Fruit fly (Drosophila melanogaster): Measurements from ENCODE around the gene CG9121.

CG9121 gene

dm6 chr2L:5009306-5010030, 41.4 kb downstream of the CG9121 start, which contains the start of gene Rtnl1 (continued):
- peak; percentile 100 for TF ChIP-seq ewg (GFP tag; optimal IDR thresholded peaks at IDR 0.05)
- TF ChIP-seq phol (tag; optimal IDR thresholded peaks at IDR 0.05) = peak; percentile 81
- no peak for TF ChIP-seq Trl (optimal IDR thresholded peaks at IDR 0.05)
- TF ChIP-seq Trl (GFP tag; optimal IDR thresholded peaks at IDR 0.05) = peak; percentile 22
- no peak for TF ChIP-seq CG17385 (GFP tag; optimal IDR thresholded peaks at IDR 0.05)
- peak; percentile 95 for TF ChIP-seq Opbp (GFP tag; IDR thresholded peaks at IDR 0.05; ENCODE audit: partially characterized antibody)
- peak; percentile 90 for TF ChIP-seq bbx (GFP tag; IDR thresholded peaks at IDR 0.05; ENCODE audit: partially characterized antibody)
- peak; percentile 50; the same call in 1 of the 2 replicates for TF ChIP-seq Rfx (GFP tag; IDR thresholded peaks at IDR 0.05)
- TF ChIP-seq ci (GFP tag; IDR thresholded peaks at IDR 0.05) = peak; percentile 57; the same call in 2 of the 3 replicates
- TF ChIP-seq CG3065 (GFP tag; optimal IDR thresholded peaks at IDR 0.05) = no peak
- peak; percentile 46 for TF ChIP-seq CG12744 (GFP tag; optimal IDR thresholded peaks at IDR 0.05)
- TF ChIP-seq CG10462 (GFP tag; optimal IDR thresholded peaks at IDR 0.05) = no peak
- TF ChIP-seq psq (GFP tag; optimal IDR thresholded peaks at IDR 0.05) = no peak
- TF ChIP-seq gro (GFP tag; optimal IDR thresholded peaks at IDR 0.05) = peak; percentile 84
- TF ChIP-seq chif (GFP tag; optimal IDR thresholded peaks at IDR 0.05) = peak in 1 of 2 experiments; percentile 35
- TF ChIP-seq odd (GFP tag; optimal IDR thresholded peaks at IDR 0.05) = no peak
- no peak for TF ChIP-seq ac (GFP tag; optimal IDR thresholded peaks at IDR 0.05)
- TF ChIP-seq CG8924 (tag; optimal IDR thresholded peaks at IDR 0.05) = peak; percentile 20
- TF ChIP-seq CG17361 (GFP tag; IDR thresholded peaks at IDR 0.05) = peak; percentile 50; the same call in 1 of the 3 replicates
- peak; percentile 9 for TF ChIP-seq salm (tag; optimal IDR thresholded peaks at IDR 0.05)
- peak; percentile 32 for TF ChIP-seq mam (GFP tag; optimal IDR thresholded peaks at IDR 0.05)
- no peak for TF ChIP-seq fu2 (GFP tag; optimal IDR thresholded peaks at IDR 0.05)
- TF ChIP-seq MESR4 (GFP tag; optimal IDR thresholded peaks at IDR 0.05) = peak; percentile 77
- peak; percentile 9 for TF ChIP-seq zen (tag; optimal IDR thresholded peaks at IDR 0.05)
- no peak for TF ChIP-seq CG31388 (GFP tag; optimal IDR thresholded peaks at IDR 0.05)
- TF ChIP-seq Hand (GFP tag; optimal IDR thresholded peaks at IDR 0.05) = no peak
- no peak for TF ChIP-seq CG7839 (tag; optimal IDR thresholded peaks at IDR 0.05)
- peak; percentile 40 for TF ChIP-seq CG9609 (GFP tag; optimal IDR thresholded peaks at IDR 0.05)
- no peak for TF ChIP-seq sqz (GFP tag; optimal IDR thresholded peaks at IDR 0.05)
- peak; percentile 3 to 15 for TF ChIP-seq Hr51 (GFP tag; optimal IDR thresholded peaks at IDR 0.05)
- no peak for TF ChIP-seq oc (tag; optimal IDR thresholded peaks at IDR 0.05)
- TF ChIP-seq Asciz (GFP tag; optimal IDR thresholded peaks at IDR 0.05) = peak; percentile 88
- peak; percentile 19 for TF ChIP-seq CG12299 (tag; optimal IDR thresholded peaks at IDR 0.05)
- no peak for TF ChIP-seq CG5953 (GFP tag; IDR thresholded peaks at IDR 0.05)
- TF ChIP-seq gce (GFP tag; IDR thresholded peaks at IDR 0.05) = no peak
- TF ChIP-seq CG14667 (GFP tag; IDR thresholded peaks at IDR 0.05) = no peak
- no peak for TF ChIP-seq CG8944 (GFP tag; optimal IDR thresholded peaks at IDR 0.05)
- peak; percentile 60 for TF ChIP-seq CG2712 (tag; optimal IDR thresholded peaks at IDR 0.05)
- TF ChIP-seq sna (GFP tag; IDR thresholded peaks at IDR 0.05; ENCODE audit: partially characterized antibody) = peak; percentile 82
- TF ChIP-seq HmgZ (tag; optimal IDR thresholded peaks at IDR 0.05) = peak; percentile 87
- peak; percentile 92 for TF ChIP-seq Scr (GFP tag; IDR thresholded peaks at IDR 0.05; ENCODE audit: partially characterized antibody)
- TF ChIP-seq Tbp (GFP tag; optimal IDR thresholded peaks at IDR 0.05) = peak; percentile 44
- peak; percentile 87 for TF ChIP-seq CG33213 (GFP tag; optimal IDR thresholded peaks at IDR 0.05)
- TF ChIP-seq gsb (GFP tag; IDR thresholded peaks at IDR 0.05) = no peak
- TF ChIP-seq hkb (optimal IDR thresholded peaks at IDR 0.05) = peak; percentile 94
- TF ChIP-seq hkb (GFP tag; IDR thresholded peaks at IDR 0.05) = no peak; the same call in 1 of the 2 replicates
- no peak for TF ChIP-seq ab (GFP tag; optimal IDR thresholded peaks at IDR 0.05)
- TF ChIP-seq lmd (GFP tag; IDR thresholded peaks at IDR 0.05) = no peak
- TF ChIP-seq ssp (GFP tag; IDR thresholded peaks at IDR 0.05) = no peak
- peak; percentile 8 for TF ChIP-seq caup (GFP tag; optimal IDR thresholded peaks at IDR 0.05; ENCODE audit: severe bottlenecking)

Data from whole organism, embryonic.